Fruit fly (Drosophila melanogaster) S2 (cell line): ENCODE data around the gene TP53INP.

Experiments
- CG8478 ChIP-seq: fragments of >200 bp; optimal IDR thresholded peaks from 2 replicates; lab custom pipeline; 2018
- CTCF ChIP-seq, 2 experiments: fragments of >200 bp; optimal IDR thresholded peaks; 2 replicates each; lab custom pipeline; 2018

DNA sequence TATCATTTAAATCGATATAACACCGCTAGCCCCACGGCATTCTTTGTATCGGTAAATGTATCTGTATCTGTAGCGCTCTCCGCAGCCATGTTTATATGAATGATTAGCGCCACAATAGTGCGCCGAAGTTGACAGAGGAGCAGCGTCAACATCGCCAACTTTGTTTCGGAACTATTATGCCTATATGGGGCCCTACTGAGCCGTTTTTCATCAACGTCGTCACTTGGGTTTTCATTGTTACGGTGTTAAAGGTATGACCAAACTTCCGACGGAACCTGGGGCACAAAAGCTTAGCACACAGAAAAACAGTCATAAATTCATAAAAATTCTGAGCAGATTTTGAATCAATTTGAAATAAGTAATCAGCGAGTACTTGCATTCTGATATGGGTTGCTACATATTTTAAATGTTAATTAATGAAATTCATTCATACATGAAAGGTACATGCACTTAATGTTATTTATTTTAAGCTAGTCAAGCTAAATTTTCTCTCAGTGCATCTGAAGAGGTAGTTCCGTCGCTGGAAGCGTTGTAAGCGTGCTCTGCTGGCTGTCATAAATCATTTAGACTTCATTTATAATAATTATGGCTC, 54.8 kb downstream of the TP53INP start, which contains the start of gene CG15023:
- TF ChIP-seq CG8478 (lab: Kevin White, UChicago) (no peak), CTCF (optimal IDR thresholded peaks at IDR 0.05; lab: Kevin White, UChicago) (no peak)
